Worm (Caenorhabditis elegans) whole organism, young adult: Measurements from ENCODE around the gene F58F12.12.

Experiments used
- B0019.2 ChIP-seq: fragments of 200-800 bp; sonication (Bioruptor generic); conservative IDR thresholded peaks from 2 replicates; pipeline ENCODE4 v1.3.6; 2022; ENCODE audit warnings: missing genetic modification reagents, missing genetic modification characterization, missing compliant biosample characterization
- B0336.3 ChIP-seq: fragments of 200-800 bp; sonication (Bioruptor generic); IDR thresholded peaks from 2 replicates; pipeline ENCODE4 v1.3.6; 2022; ENCODE audit warnings: missing genetic modification characterization, missing compliant biosample characterization
- C17E4.6 ChIP-seq: fragments of 200-800 bp; sonication (Bioruptor generic); IDR thresholded peaks from 2 replicates; pipeline ENCODE4 v1.3.6; 2022; ENCODE audit warnings: missing genetic modification reagents, missing genetic modification characterization, missing compliant biosample characterization
- D2030.7 ChIP-seq: fragments of 200-800 bp; sonication (Bioruptor generic); IDR thresholded peaks from 2 replicates; pipeline ENCODE4 v1.3.6; 2022; ENCODE audit warnings: missing genetic modification reagents, missing genetic modification characterization, missing compliant biosample characterization
- F22D6.2 ChIP-seq: sonication (generic microtip); optimal IDR thresholded peaks from 2 replicates; lab custom pipeline; 2016; ENCODE audit warnings: mild to moderate bottlenecking, missing genetic modification characterization, missing compliant biosample characterization
- F23B12.7 ChIP-seq: sonication (generic microtip); optimal IDR thresholded peaks from 2 replicates; lab custom pipeline; 2017; ENCODE audit warnings: missing genetic modification characterization, mild to moderate bottlenecking, missing compliant biosample characterization, antibody characterized with exemption, moderate library complexity; ENCODE audit not compliant: insufficient read depth
- F37B4.10 ChIP-seq: fragments of 200-800 bp; sonication (Bioruptor generic); IDR thresholded peaks from 2 replicates; pipeline ENCODE4 v1.3.6; 2022; ENCODE audit warnings: missing genetic modification characterization, missing compliant biosample characterization
- F49E8.2 ChIP-seq: sonication (generic microtip); optimal IDR thresholded peaks from 3 replicates; lab custom pipeline; 2017; ENCODE audit warnings: missing genetic modification characterization, mild to moderate bottlenecking, missing compliant biosample characterization, antibody characterized with exemption, moderate library complexity; ENCODE audit not compliant: insufficient read depth
- F55B11.4 ChIP-seq: sonication (generic microtip); optimal IDR thresholded peaks from 2 replicates; lab custom pipeline; 2016; ENCODE audit warnings: missing compliant biosample characterization, missing genetic modification characterization, borderline replicate concordance; ENCODE audit not compliant: insufficient read depth
- Y53F4B.3 ChIP-seq: fragments of 200-800 bp; sonication (Bioruptor generic); IDR thresholded peaks from 2 replicates; pipeline ENCODE4 v1.3.6; 2022; ENCODE audit warnings: missing genetic modification reagents, missing genetic modification characterization, missing compliant biosample characterization
- Y79H2A.3 ChIP-seq: fragments of 200-800 bp; sonication (Bioruptor generic); conservative IDR thresholded peaks from 2 replicates; pipeline ENCODE4 v1.3.6; 2022; ENCODE audit warnings: missing genetic modification reagents, missing genetic modification characterization, missing compliant biosample characterization
- attf-5 ChIP-seq: fragments of 200-800 bp; sonication (Bioruptor generic); optimal IDR thresholded peaks from 2 replicates; lab custom pipeline; 2018; ENCODE audit warnings: mild to moderate bottlenecking, missing genetic modification characterization, missing compliant biosample characterization
- cebp-1 ChIP-seq, 2 experiments: fragments of 200-800 bp in 1 of 2; sonication (Bioruptor generic) in 1 of 2; sonication (generic microtip) in 1 of 2; IDR thresholded peaks in 1 of 2; optimal IDR thresholded peaks in 1 of 2; 2 replicates each; pipeline versions ENCODE4 v1.3.6 to Lab custom; 2017 to 2022; ENCODE audit warnings: missing compliant biosample characterization in 2 of 2, missing genetic modification characterization in 2 of 2, mild to moderate bottlenecking in 1 of 2, missing genetic modification reagents in 1 of 2, moderate library complexity in 1 of 2
- ceh-27 ChIP-seq: fragments of 200-800 bp; sonication (Bioruptor generic); optimal IDR thresholded peaks from 2 replicates; lab custom pipeline; 2018; ENCODE audit warnings: mild to moderate bottlenecking, missing genetic modification characterization, moderate library complexity, missing compliant biosample characterization
- ceh-58 ChIP-seq: fragments of 200-800 bp; sonication (Bioruptor generic); IDR thresholded peaks from 2 replicates; pipeline ENCODE4 v1.3.6; 2022; ENCODE audit warnings: missing genetic modification characterization, missing compliant biosample characterization
- dox-1 ChIP-seq: fragments of 200-800 bp; sonication (Bioruptor generic); IDR thresholded peaks from 2 replicates; pipeline ENCODE4 v1.3.6; 2022; ENCODE audit warnings: missing genetic modification reagents, missing genetic modification characterization, missing compliant biosample characterization
- dpff-1 ChIP-seq: sonication (generic microtip); optimal IDR thresholded peaks from 2 replicates; lab custom pipeline; 2017; ENCODE audit warnings: mild to moderate bottlenecking, missing genetic modification characterization, missing compliant biosample characterization
- him-1 ChIP-seq: sonication (generic microtip); optimal IDR thresholded peaks from 2 replicates; lab custom pipeline; 2016; ENCODE audit warnings: missing genotype, missing genetic modification reagents, missing genetic modification characterization, missing compliant biosample characterization
- hlh-12 ChIP-seq: sonication (generic microtip); optimal IDR thresholded peaks from 2 replicates; lab custom pipeline; 2016; ENCODE audit warnings: missing genetic modification characterization, missing compliant biosample characterization
- hmg-20 ChIP-seq: fragments of 200-800 bp; sonication (Bioruptor generic); IDR thresholded peaks from 2 replicates; pipeline ENCODE4 v1.3.6; 2022; ENCODE audit warnings: missing genetic modification reagents, missing genetic modification characterization, missing compliant biosample characterization
- let-526 ChIP-seq: fragments of 200-800 bp; sonication (Bioruptor generic); IDR thresholded peaks from 2 replicates; pipeline ENCODE4 v1.3.6; 2022; ENCODE audit warnings: missing genetic modification reagents, missing genetic modification characterization, missing compliant biosample characterization
- let-607 ChIP-seq, 2 experiments: fragments of 200-800 bp in 1 of 2; sonication (Bioruptor generic) in 1 of 2; sonication (generic microtip) in 1 of 2; optimal IDR thresholded peaks; 2 replicates each; lab custom pipeline; 2016 to 2018; ENCODE audit warnings: mild to moderate bottlenecking in 2 of 2, missing compliant biosample characterization in 2 of 2, missing genetic modification characterization in 2 of 2, moderate library complexity in 2 of 2, missing genotype in 1 of 2
- lin-26 ChIP-seq: fragments of 200-800 bp; sonication (Bioruptor generic); IDR thresholded peaks from 2 replicates; pipeline ENCODE4 v1.3.6; 2022; ENCODE audit warnings: missing genetic modification reagents, missing genetic modification characterization, missing compliant biosample characterization
- lin-35 ChIP-seq, 3 experiments: fragments of 150-350 bp in 2 of 3; sonication (generic microtip) in 1 of 3; optimal IDR thresholded peaks; 2 replicates each; lab custom pipeline; 2014 to 2018; ENCODE audit warnings: missing biosample characterization in 3 of 3, missing genetic modification characterization in 3 of 3, missing genetic modification reagents in 3 of 3
- lin-40 ChIP-seq: sonication (generic microtip); optimal IDR thresholded peaks from 2 replicates; lab custom pipeline; 2016; ENCODE audit warnings: missing genetic modification characterization, mild to moderate bottlenecking, missing compliant biosample characterization, missing genotype, missing genetic modification reagents
- lin-54 ChIP-seq: fragments of 200-800 bp; sonication (Bioruptor generic); optimal IDR thresholded peaks from 2 replicates; lab custom pipeline; 2018; ENCODE audit warnings: mild to moderate bottlenecking, missing genetic modification characterization, missing compliant biosample characterization
- madf-6 ChIP-seq: fragments of 200-800 bp; sonication (Bioruptor generic); IDR thresholded peaks from 2 replicates; pipeline ENCODE4 v1.3.6; 2022; ENCODE audit warnings: missing genetic modification reagents, missing genetic modification characterization, missing compliant biosample characterization
- madf-8 ChIP-seq: fragments of 200-800 bp; sonication (Bioruptor generic); conservative IDR thresholded peaks from 2 replicates; pipeline ENCODE4 v1.3.6; 2022; ENCODE audit warnings: missing genetic modification reagents, missing genetic modification characterization, missing compliant biosample characterization
- mes-4 ChIP-seq: sonication (generic microtip); optimal IDR thresholded peaks from 2 replicates; lab custom pipeline; 2016; ENCODE audit warnings: missing genotype, missing genetic modification characterization, missing compliant biosample characterization
- nfya-2 ChIP-seq: fragments of 200-800 bp; sonication (Bioruptor generic); IDR thresholded peaks from 2 replicates; pipeline ENCODE4 v1.3.6; 2022; ENCODE audit warnings: missing genetic modification reagents, missing genetic modification characterization, missing compliant biosample characterization
- nhr-120 ChIP-seq: fragments of 200-800 bp; sonication (Bioruptor generic); IDR thresholded peaks from 2 replicates; pipeline ENCODE4 v1.3.6; 2022; ENCODE audit warnings: missing genetic modification characterization, missing compliant biosample characterization
- rcor-1 ChIP-seq: fragments of 200-800 bp; sonication (Bioruptor generic); IDR thresholded peaks from 2 replicates; pipeline ENCODE4 v1.3.6; 2022; ENCODE audit warnings: missing genetic modification reagents, missing genetic modification characterization, missing compliant biosample characterization
- sea-2 ChIP-seq: fragments of 200-800 bp; sonication (Bioruptor generic); IDR thresholded peaks from 2 replicates; pipeline ENCODE4 v1.3.6; 2022; ENCODE audit warnings: missing genetic modification characterization, missing compliant biosample characterization
- snpc-1.1 ChIP-seq: sonication (generic microtip); optimal IDR thresholded peaks from 2 replicates; lab custom pipeline; 2017; ENCODE audit warnings: missing genetic modification characterization, mild to moderate bottlenecking, missing compliant biosample characterization, antibody characterized with exemption, moderate library complexity, missing genotype, missing genetic modification reagents; ENCODE audit not compliant: insufficient read depth
- snpc-3.4 ChIP-seq: sonication (generic microtip); optimal IDR thresholded peaks from 2 replicates; lab custom pipeline; 2017; ENCODE audit warnings: missing genetic modification characterization, mild to moderate bottlenecking, missing compliant biosample characterization, antibody characterized with exemption, moderate library complexity, missing genotype, missing genetic modification reagents
- snpc-4 ChIP-seq, 5 experiments: fragments of 150-350 bp in 1 of 5; sonication (generic microtip) in 4 of 5; optimal IDR thresholded peaks; 2 replicates each; lab custom pipeline; 2014 to 2018; ENCODE audit warnings: missing genetic modification characterization in 5 of 5, missing biosample characterization in 3 of 5, antibody characterized with exemption in 2 of 5, mild to moderate bottlenecking in 2 of 5, missing compliant biosample characterization in 2 of 5, missing genotype in 2 of 5, moderate library complexity in 2 of 5, missing genetic modification reagents in 1 of 5
- somi-1 ChIP-seq: fragments of 200-800 bp; sonication (Bioruptor generic); optimal IDR thresholded peaks from 2 replicates; lab custom pipeline; 2018; ENCODE audit warnings: mild to moderate bottlenecking, missing genetic modification characterization, missing compliant biosample characterization
- sptf-2 ChIP-seq: fragments of 200-800 bp; sonication (Bioruptor generic); optimal IDR thresholded peaks from 2 replicates; lab custom pipeline; 2018; ENCODE audit warnings: mild to moderate bottlenecking, missing genetic modification characterization, missing compliant biosample characterization
- tbp1 ChIP-seq: fragments of 200-800 bp; sonication (Bioruptor generic); optimal IDR thresholded peaks from 2 replicates; lab custom pipeline; 2018; ENCODE audit warnings: mild to moderate bottlenecking, missing genetic modification characterization, missing compliant biosample characterization
- unc-62 ChIP-seq: fragments of 150-350 bp; optimal IDR thresholded peaks from 2 replicates; lab custom pipeline; 2014; ENCODE audit warnings: missing biosample characterization, missing genetic modification reagents, missing genetic modification characterization
- zfh-2 ChIP-seq: fragments of 200-800 bp; sonication (Bioruptor generic); conservative IDR thresholded peaks from 2 replicates; pipeline ENCODE4 v1.3.6; 2022; ENCODE audit warnings: missing genetic modification reagents, missing genetic modification characterization, missing compliant biosample characterization
- ztf-25 ChIP-seq: fragments of 200-800 bp; sonication (Bioruptor generic); IDR thresholded peaks from 2 replicates; pipeline ENCODE4 v1.3.6; 2022; ENCODE audit warnings: missing genetic modification reagents, missing genetic modification characterization, missing compliant biosample characterization
- ztf-26 ChIP-seq: sonication (generic microtip); optimal IDR thresholded peaks from 2 replicates; lab custom pipeline; 2017; ENCODE audit warnings: missing genetic modification characterization, missing compliant biosample characterization
- ztf-28 ChIP-seq: fragments of 200-800 bp; sonication (Bioruptor generic); IDR thresholded peaks from 2 replicates; pipeline ENCODE4 v1.3.6; 2022; ENCODE audit warnings: missing genetic modification reagents, missing genetic modification characterization, missing compliant biosample characterization

F58F12.12 gene

DNA sequence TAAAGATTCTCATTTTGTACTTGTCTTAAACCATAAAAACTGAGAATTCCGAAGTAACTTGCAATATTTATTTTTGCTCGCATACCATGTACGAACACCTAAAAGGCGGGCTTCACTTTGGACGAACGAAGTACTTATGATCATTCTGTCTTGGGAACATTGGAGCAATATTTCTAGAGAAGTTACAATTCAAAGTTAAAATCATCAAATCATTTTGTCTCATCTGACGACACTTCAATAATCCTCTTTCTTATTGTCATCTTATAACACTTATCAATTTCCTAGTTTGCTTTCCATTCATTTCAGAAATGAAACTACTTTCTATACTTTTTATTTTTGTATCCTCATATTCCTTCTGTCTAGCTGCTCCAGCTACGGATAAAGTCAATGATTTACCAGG is 14.3 kb upstream of the F58F12.12 start, which contains the start of gene ctsa-4.1:
Gene ctsa-4.1, plus strand, starts transcription at position 301 of the 400 bp plus-strand sequence.
- TF ChIP-seq C17E4.6 (GFP tag; lab: Robert Waterston, UW) (no peak), Y53F4B.3 (GFP tag; lab: Robert Waterston, UW) (no peak), D2030.7 (GFP tag; lab: Robert Waterston, UW) (peak; percentile 7; the same call in 1 of the 2 replicates), hlh-12 (no peak), F23B12.7 (tag; lab: Kevin White, UChicago) (no peak), snpc-4 (GFP tag; optimal IDR thresholded peaks at IDR 0.05; lab: Kevin White, UChicago) (no peak), snpc-4 (tag; optimal IDR thresholded peaks at IDR 0.05; lab: Kevin White, UChicago) (no peak), lin-54 (GFP tag; lab: Kevin White, UChicago) (peak; percentile 24), madf-6 (peak; percentile 49), lin-40 (tag; lab: Kevin White, UChicago) (no peak), B0336.3 (GFP tag; lab: Robert Waterston, UW) (peak; percentile 39; the same call in 1 of the 2 replicates)

DNA sequence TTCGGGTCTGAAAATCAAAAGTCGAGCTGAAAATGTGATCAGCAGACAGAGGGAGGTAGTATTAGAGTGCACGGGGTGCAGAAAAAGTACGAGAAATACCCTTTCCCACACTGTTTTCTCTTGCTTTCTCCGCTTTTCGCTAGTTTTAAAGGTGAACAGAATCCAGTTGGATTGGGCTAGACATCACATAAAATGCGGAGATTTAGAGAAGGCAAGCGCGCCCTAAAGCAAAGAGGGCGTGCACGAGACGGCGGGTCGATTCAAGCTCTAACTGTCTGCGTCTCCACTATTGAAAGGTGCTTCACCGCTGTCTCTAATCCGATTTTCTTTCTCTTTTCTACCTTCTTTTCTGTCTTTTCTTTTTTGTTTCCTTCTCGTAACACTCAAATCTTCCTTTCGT is 10.9 kb upstream of the F58F12.12 start:
- TF ChIP-seq him-1 (tag; lab: Kevin White, UChicago) (no peak), hmg-20 (GFP tag; lab: Robert Waterston, UW) (no peak), F49E8.2 (tag; lab: Kevin White, UChicago) (peak; percentile 89), lin-35 (GFP tag; optimal IDR thresholded peaks at IDR 0.05; lab: Kevin White, UChicago) (peak in 1 of 3 experiments; percentile 48), B0336.3 (GFP tag; lab: Robert Waterston, UW) (peak; percentile 76), rcor-1 (GFP tag; lab: Robert Waterston, UW) (peak; percentile 64; the same call in 1 of the 2 replicates), tbp1 (GFP tag; lab: Kevin White, UChicago) (peak; percentile 68), unc-62 (no peak), dox-1 (GFP tag; lab: Robert Waterston, UW) (peak; percentile 94), nfya-2 (no peak), mes-4 (tag; lab: Kevin White, UChicago) (no peak), sptf-2 (GFP tag; lab: Kevin White, UChicago) (no peak), B0019.2 (GFP tag; lab: Robert Waterston, UW) (peak; percentile 40; the same call in 1 of the 2 replicates), snpc-1.1 (tag; lab: Kevin White, UChicago) (peak; percentile 26), snpc-3.4 (tag; lab: Kevin White, UChicago) (peak; percentile 73), ztf-26 (tag; lab: Kevin White, UChicago) (peak; percentile 20), lin-54 (GFP tag; lab: Kevin White, UChicago) (peak; percentile 72), madf-8 (GFP tag; lab: Robert Waterston, UW) (peak; percentile 57), cebp-1 (GFP tag; IDR thresholded peaks at IDR 0.05; lab: Robert Waterston, UW) (no peak), cebp-1 (tag; optimal IDR thresholded peaks at IDR 0.05; lab: Kevin White, UChicago) (peak; percentile 77), F55B11.4 (tag; lab: Kevin White, UChicago) (no peak), somi-1 (GFP tag; lab: Kevin White, UChicago) (peak; percentile 67), let-526 (GFP tag; lab: Robert Waterston, UW) (no peak), ceh-27 (GFP tag; lab: Kevin White, UChicago) (peak; percentile 78), let-607 (tag; optimal IDR thresholded peaks at IDR 0.05; lab: Kevin White, UChicago) (no peak), nhr-120 (GFP tag; lab: Robert Waterston, UW) (no peak), zfh-2 (GFP tag; lab: Robert Waterston, UW) (peak; percentile 89), dpff-1 (tag; lab: Kevin White, UChicago) (no peak), sea-2 (no peak), Y79H2A.3 (GFP tag; lab: Robert Waterston, UW) (no peak), ztf-28 (GFP tag; lab: Robert Waterston, UW) (0 out of 2 replicates have a peak, but pooled peaks have one; percentile 6), F37B4.10 (GFP tag; lab: Robert Waterston, UW) (no peak), C17E4.6 (GFP tag; lab: Robert Waterston, UW) (no peak), ceh-58 (GFP tag; lab: Robert Waterston, UW) (no peak), attf-5 (peak; percentile 95), lin-26 (no peak), F22D6.2 (tag; lab: Kevin White, UChicago) (no peak), ztf-25 (GFP tag; lab: Robert Waterston, UW) (no peak)
